Fruit fly (Drosophila melanogaster) whole organism, embryonic: ENCODE measurements around the gene slmb.

Source experiments
- Bgb ChIP-seq: fragments of 200-800 bp; sonication (Bioruptor generic); IDR thresholded peaks from 2 replicates; pipeline ENCODE4 v1.3.6; 2022; ENCODE audit warnings: missing biosample characterization, missing genetic modification characterization; ENCODE audit not compliant: partially characterized antibody
- CG1024 ChIP-seq: fragments of 200-800 bp; sonication (Bioruptor generic); IDR thresholded peaks from 2 replicates; pipeline ENCODE4 v1.3.6; 2022; ENCODE audit warnings: missing biosample characterization, missing genetic modification characterization
- CG10274 ChIP-seq: fragments of 200-800 bp; sonication (Bioruptor generic); optimal IDR thresholded peaks from 3 replicates; lab custom pipeline; 2017; ENCODE audit warnings: missing biosample characterization, mild to moderate bottlenecking, missing genetic modification characterization
- CG10565 ChIP-seq: fragments of 200-800 bp; sonication (Bioruptor generic); optimal IDR thresholded peaks from 3 replicates; lab custom pipeline; 2016; ENCODE audit warnings: missing biosample characterization, mild to moderate bottlenecking, missing genetic modification characterization
- CG10979 ChIP-seq: fragments of 200-800 bp; sonication (Bioruptor generic); optimal IDR thresholded peaks from 2 replicates; lab custom pipeline; 2018; ENCODE audit warnings: missing biosample characterization, mild to moderate bottlenecking, missing genetic modification characterization, moderate library complexity
- CG12071 ChIP-seq: fragments of 200-800 bp; sonication (Bioruptor generic); optimal IDR thresholded peaks from 3 replicates; lab custom pipeline; 2018; ENCODE audit warnings: missing biosample characterization, mild to moderate bottlenecking, missing genetic modification characterization
- CG14014 ChIP-seq: fragments of 200-800 bp; sonication (Bioruptor generic); IDR thresholded peaks from 2 replicates; pipeline ENCODE4 v1.3.6; 2022; ENCODE audit warnings: missing biosample characterization, missing genetic modification characterization
- CG15514 ChIP-seq: fragments of 200-800 bp; sonication (Bioruptor generic); optimal IDR thresholded peaks from 3 replicates; lab custom pipeline; 2017; ENCODE audit warnings: missing biosample characterization, missing genetic modification characterization, mild to moderate bottlenecking, moderate library complexity, missing genetic modification reagents
- CG16779 ChIP-seq: fragments of 200-800 bp; sonication (Bioruptor generic); IDR thresholded peaks from 2 replicates; pipeline ENCODE4 v1.3.6; 2022; ENCODE audit warnings: missing biosample characterization, missing genetic modification characterization
- CG17186 ChIP-seq: fragments of 200-800 bp; sonication (Bioruptor generic); optimal IDR thresholded peaks from 3 replicates; lab custom pipeline; 2017; ENCODE audit warnings: missing biosample characterization, missing genetic modification reagents, missing genetic modification characterization
- CG1792 ChIP-seq: fragments of 200-800 bp; sonication (Bioruptor generic); optimal IDR thresholded peaks from 2 replicates; lab custom pipeline; 2016; ENCODE audit warnings: missing biosample characterization, missing genetic modification characterization
- CG18599 ChIP-seq: fragments of 200-800 bp; sonication (Bioruptor generic); optimal IDR thresholded peaks from 3 replicates; lab custom pipeline; 2017; ENCODE audit warnings: missing biosample characterization, missing genetic modification characterization, mild to moderate bottlenecking, moderate library complexity, missing genetic modification reagents
- CG2889 ChIP-seq: fragments of 200-800 bp; sonication (Bioruptor generic); IDR thresholded peaks from 3 replicates; pipeline ENCODE4 v1.3.6; 2022; ENCODE audit warnings: missing biosample characterization, missing genetic modification characterization
- CG4424 ChIP-seq: fragments of 200-800 bp; sonication (Bioruptor generic); optimal IDR thresholded peaks from 3 replicates; lab custom pipeline; 2016; ENCODE audit warnings: missing biosample characterization, missing genetic modification characterization
- CG6683 ChIP-seq: fragments of 200-800 bp; sonication (Bioruptor generic); optimal IDR thresholded peaks from 2 replicates; lab custom pipeline; 2017; ENCODE audit warnings: missing biosample characterization, mild to moderate bottlenecking, missing genetic modification characterization, missing genetic modification reagents
- CG8281 ChIP-seq: fragments of 200-800 bp; sonication (Bioruptor generic); optimal IDR thresholded peaks from 2 replicates; lab custom pipeline; 2018; ENCODE audit warnings: missing biosample characterization, mild to moderate bottlenecking, missing genetic modification characterization, moderate library complexity
- CG8388 ChIP-seq: fragments of 200-800 bp; sonication (Bioruptor generic); optimal IDR thresholded peaks from 2 replicates; lab custom pipeline; 2019; ENCODE audit warnings: missing biosample characterization, mild to moderate bottlenecking, missing genetic modification characterization, moderate library complexity
- Drgx ChIP-seq: fragments of 200-800 bp; sonication (Bioruptor generic); IDR thresholded peaks from 2 replicates; pipeline ENCODE4 v1.3.6; 2022; ENCODE audit warnings: missing biosample characterization, missing genetic modification characterization
- Elba2 ChIP-seq: fragments of 200-800 bp; sonication (Bioruptor generic); optimal IDR thresholded peaks from 3 replicates; lab custom pipeline; 2016; ENCODE audit warnings: missing biosample characterization, missing genetic modification characterization
- Gug ChIP-seq: fragments of 200-800 bp; sonication (Bioruptor generic); IDR thresholded peaks from 4 replicates; pipeline ENCODE4 v1.3.6; 2022; ENCODE audit warnings: missing biosample characterization, missing genetic modification characterization
- Ravus ChIP-seq: fragments of 200-800 bp; sonication (Bioruptor generic); IDR thresholded peaks from 2 replicates; pipeline ENCODE4 v1.3.6; 2022; ENCODE audit warnings: missing biosample characterization, missing genetic modification characterization
- Rfx ChIP-seq: fragments of 200-800 bp; sonication (Bioruptor generic); IDR thresholded peaks from 2 replicates; pipeline ENCODE4 v1.3.6; 2022; ENCODE audit warnings: missing biosample characterization, missing genetic modification characterization
- Scr ChIP-seq: fragments of 200-800 bp; sonication (Bioruptor generic); IDR thresholded peaks from 2 replicates; pipeline ENCODE4 v1.3.6; 2022; ENCODE audit warnings: missing biosample characterization, missing genetic modification characterization; ENCODE audit not compliant: partially characterized antibody
- Sry-δ ChIP-seq: fragments of 200-800 bp; sonication (Bioruptor generic); optimal IDR thresholded peaks from 2 replicates; lab custom pipeline; 2016; ENCODE audit warnings: missing biosample characterization, missing genetic modification characterization
- YL-1 ChIP-seq: fragments of 200-800 bp; sonication (Bioruptor generic); optimal IDR thresholded peaks from 3 replicates; lab custom pipeline; 2017; ENCODE audit warnings: missing biosample characterization, mild to moderate bottlenecking, missing genetic modification characterization
- al ChIP-seq: fragments of 200-800 bp; sonication (Bioruptor generic); IDR thresholded peaks from 2 replicates; pipeline ENCODE4 v1.3.6; 2022; ENCODE audit warnings: missing biosample characterization, missing genetic modification characterization
- az2 ChIP-seq: fragments of 200-800 bp; sonication (Bioruptor generic); optimal IDR thresholded peaks from 3 replicates; lab custom pipeline; 2016; ENCODE audit warnings: missing biosample characterization, missing genetic modification characterization
- bbx ChIP-seq: fragments of 200-800 bp; sonication (Bioruptor generic); IDR thresholded peaks from 2 replicates; pipeline ENCODE4 v1.3.6; 2022; ENCODE audit warnings: missing biosample characterization, missing genetic modification characterization; ENCODE audit not compliant: partially characterized antibody
- ems ChIP-seq: fragments of 200-800 bp; sonication (Bioruptor generic); optimal IDR thresholded peaks from 3 replicates; lab custom pipeline; 2016; ENCODE audit warnings: missing biosample characterization, missing genetic modification characterization
- exex ChIP-seq: fragments of 200-800 bp; sonication (Bioruptor generic); optimal IDR thresholded peaks from 4 replicates; lab custom pipeline; 2018; ENCODE audit warnings: missing biosample characterization, mild to moderate bottlenecking, missing genetic modification characterization, moderate library complexity
- gcm2 ChIP-seq: fragments of 200-800 bp; sonication (Bioruptor generic); optimal IDR thresholded peaks from 2 replicates; lab custom pipeline; 2016; ENCODE audit warnings: missing biosample characterization, missing genetic modification characterization
- grn ChIP-seq: fragments of 200-800 bp; sonication (Bioruptor generic); optimal IDR thresholded peaks from 3 replicates; lab custom pipeline; 2017; ENCODE audit warnings: missing biosample characterization, missing genetic modification characterization
- hb ChIP-seq: fragments of 200-800 bp; sonication (Bioruptor generic); IDR thresholded peaks from 3 replicates; pipeline ENCODE4 v1.3.6; 2022; ENCODE audit warnings: missing biosample characterization, missing genetic modification characterization; ENCODE audit not compliant: partially characterized antibody
- jigr1 ChIP-seq: fragments of 200-800 bp; sonication (Bioruptor generic); IDR thresholded peaks from 3 replicates; pipeline ENCODE4 v1.3.6; 2022; ENCODE audit warnings: missing biosample characterization, missing genetic modification characterization
- jing ChIP-seq: fragments of 200-800 bp; sonication (Bioruptor generic); optimal IDR thresholded peaks from 2 replicates; lab custom pipeline; 2018; ENCODE audit warnings: missing biosample characterization, mild to moderate bottlenecking, missing genetic modification characterization
- lola ChIP-seq, 3 experiments: fragments of >200 bp in 2 of 3; fragments of 200-800 bp in 1 of 3; sonication (Bioruptor generic) in 1 of 3; optimal IDR thresholded peaks; 2 replicates each; lab custom pipeline; 2017 to 2019; ENCODE audit warnings: missing biosample characterization in 3 of 3, missing genetic modification characterization in 3 of 3, mild to moderate bottlenecking in 1 of 3, moderate library complexity in 1 of 3
- mam ChIP-seq: fragments of 200-800 bp; sonication (Bioruptor generic); optimal IDR thresholded peaks from 3 replicates; lab custom pipeline; 2016; ENCODE audit warnings: missing biosample characterization, missing genetic modification characterization
- nerfin-2 ChIP-seq: fragments of 200-800 bp; sonication (Bioruptor generic); IDR thresholded peaks from 2 replicates; pipeline ENCODE4 v1.3.6; 2022; ENCODE audit warnings: missing biosample characterization, missing genetic modification characterization; ENCODE audit not compliant: partially characterized antibody
- nmo ChIP-seq: fragments of 200-800 bp; sonication (Bioruptor generic); optimal IDR thresholded peaks from 2 replicates; lab custom pipeline; 2018; ENCODE audit warnings: missing biosample characterization, mild to moderate bottlenecking, missing genetic modification characterization, moderate library complexity
- pum ChIP-seq: fragments of 200-800 bp; sonication (Bioruptor generic); optimal IDR thresholded peaks from 2 replicates; lab custom pipeline; 2016; ENCODE audit warnings: missing biosample characterization, missing genetic modification characterization
- repo ChIP-seq: fragments of 200-800 bp; sonication (Bioruptor generic); optimal IDR thresholded peaks from 2 replicates; lab custom pipeline; 2016; ENCODE audit warnings: missing biosample characterization, missing genetic modification characterization
- schlank ChIP-seq: fragments of 200-800 bp; sonication (Bioruptor generic); optimal IDR thresholded peaks from 2 replicates; lab custom pipeline; 2018; ENCODE audit warnings: missing biosample characterization, mild to moderate bottlenecking, missing genetic modification characterization
- shn ChIP-seq: fragments of 200-800 bp; sonication (Bioruptor generic); optimal IDR thresholded peaks from 3 replicates; lab custom pipeline; 2016; ENCODE audit warnings: missing biosample characterization, missing genetic modification characterization
- stc ChIP-seq: fragments of 200-800 bp; sonication (Bioruptor generic); IDR thresholded peaks from 2 replicates; pipeline ENCODE4 v1.3.6; 2022; ENCODE audit warnings: missing biosample characterization, missing genetic modification characterization
- stwl ChIP-seq: fragments of 200-800 bp; sonication (Bioruptor generic); optimal IDR thresholded peaks from 3 replicates; lab custom pipeline; 2018; ENCODE audit warnings: missing biosample characterization, mild to moderate bottlenecking, missing genetic modification characterization, moderate library complexity
- sug ChIP-seq: fragments of 200-800 bp; optimal IDR thresholded peaks from 2 replicates; lab custom pipeline; 2019; ENCODE audit warnings: missing biosample characterization, mild to moderate bottlenecking, missing genetic modification characterization, moderate library complexity
- tio ChIP-seq: fragments of 200-800 bp; sonication (Bioruptor generic); optimal IDR thresholded peaks from 2 replicates; lab custom pipeline; 2017; ENCODE audit warnings: missing biosample characterization, missing genetic modification characterization, inconsistent platforms
- tx ChIP-seq: fragments of 200-800 bp; sonication (Bioruptor generic); optimal IDR thresholded peaks from 2 replicates; lab custom pipeline; 2016; ENCODE audit warnings: missing biosample characterization, missing genetic modification characterization
- zen ChIP-seq: fragments of 200-800 bp; sonication (Bioruptor generic); optimal IDR thresholded peaks from 3 replicates; lab custom pipeline; 2018; ENCODE audit warnings: missing biosample characterization, mild to moderate bottlenecking, missing genetic modification characterization, moderate library complexity
- zf30C ChIP-seq: fragments of 200-800 bp; sonication (Bioruptor generic); optimal IDR thresholded peaks from 3 replicates; lab custom pipeline; 2018; ENCODE audit warnings: missing biosample characterization, mild to moderate bottlenecking, missing genetic modification characterization

The slmb gene

DNA sequence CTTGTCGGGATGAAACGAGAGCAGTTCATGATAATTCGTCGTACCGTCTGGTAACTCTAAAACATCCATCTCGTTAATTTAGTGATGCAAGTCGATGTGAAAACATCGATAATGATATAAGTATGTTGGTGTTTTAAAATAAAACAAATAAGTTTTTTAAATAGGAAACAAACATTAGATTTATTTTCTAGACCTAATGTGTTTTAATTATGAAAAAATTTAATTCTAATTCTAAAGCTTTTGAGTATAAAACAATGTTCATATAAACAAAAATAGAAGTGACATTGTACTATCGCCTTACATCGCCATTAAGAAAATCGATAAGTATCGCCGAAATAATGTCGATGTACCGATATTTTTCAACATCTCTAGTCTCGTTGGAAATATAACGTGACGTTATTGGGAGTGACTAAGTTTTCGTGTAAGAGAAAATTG lies 16.2 kb downstream of the slmb start, which contains the start of gene Rab11 (continued):
- TF ChIP-seq schlank (tag; lab: Kevin White, UChicago) = no peak
- TF ChIP-seq jing (GFP tag; lab: Kevin White, UChicago) = no peak
- TF ChIP-seq CG16779 (GFP tag; lab: Robert Waterston, UW) = no peak
- no peak for TF ChIP-seq zf30C
- TF ChIP-seq nmo (GFP tag; lab: Kevin White, UChicago) = peak; percentile 75
- peak; percentile 79 for TF ChIP-seq nerfin-2 (GFP tag; lab: Robert Waterston, UW)
- peak; percentile 71 for TF ChIP-seq sug (tag; lab: Kevin White, UChicago)
- TF ChIP-seq tx (GFP tag; lab: Kevin White, UChicago) = peak; percentile 8
- peak; percentile 88 for TF ChIP-seq bbx (GFP tag; lab: Robert Waterston, UW)
- TF ChIP-seq grn (GFP tag; lab: Kevin White, UChicago) = no peak
- no peak for TF ChIP-seq CG6683 (GFP tag; lab: Kevin White, UChicago)
- TF ChIP-seq jigr1 (GFP tag; lab: Robert Waterston, UW) = peak; percentile 5; the same call in 1 of the 3 replicates
- peak; percentile 12 for TF ChIP-seq zen
- no peak for TF ChIP-seq Drgx (GFP tag; lab: Robert Waterston, UW)
- TF ChIP-seq CG15514 (GFP tag; lab: Kevin White, UChicago) = peak; percentile 58
- peak; percentile 27 for TF ChIP-seq CG4424 (GFP tag; lab: Kevin White, UChicago)
- TF ChIP-seq Bgb (GFP tag; lab: Robert Waterston, UW) = peak; percentile 91
- TF ChIP-seq exex (tag; lab: Kevin White, UChicago) = peak; percentile 51
- peak; percentile 21 for TF ChIP-seq CG8388 (GFP tag; lab: Kevin White, UChicago)
- TF ChIP-seq CG14014 = 0 out of 2 replicates have a peak, but pooled peaks have one; percentile 34
- TF ChIP-seq CG2889 = no peak
- peak; percentile 91 for TF ChIP-seq Sry-δ (GFP tag; lab: Kevin White, UChicago)
- TF ChIP-seq CG8281 = no peak
- no peak for TF ChIP-seq Ravus
- TF ChIP-seq stc (GFP tag; lab: Robert Waterston, UW) = no peak
- TF ChIP-seq CG17186 (GFP tag; lab: Kevin White, UChicago) = no peak
- peak; percentile 68 for TF ChIP-seq ems (GFP tag; lab: Kevin White, UChicago)
- no peak for TF ChIP-seq CG10274 (GFP tag; lab: Kevin White, UChicago)
- no peak for TF ChIP-seq repo (GFP tag; lab: Kevin White, UChicago)
- no peak for TF ChIP-seq gcm2 (GFP tag; lab: Kevin White, UChicago)
- no peak for TF ChIP-seq CG1024 (GFP tag; lab: Robert Waterston, UW)
- TF ChIP-seq pum (GFP tag; lab: Kevin White, UChicago) = peak; percentile 52
- TF ChIP-seq CG12071 = no peak
- peak; percentile 54 for TF ChIP-seq CG18599 (GFP tag; lab: Kevin White, UChicago)
- peak; percentile 94 for TF ChIP-seq Scr (GFP tag; lab: Robert Waterston, UW)
- peak; percentile 49 for TF ChIP-seq Rfx (GFP tag; lab: Robert Waterston, UW)
- TF ChIP-seq stwl (tag; lab: Kevin White, UChicago) = peak; percentile 69
- TF ChIP-seq CG10565 (GFP tag; lab: Kevin White, UChicago) = no peak
- TF ChIP-seq CG10979 (tag; lab: Kevin White, UChicago) = no peak
- peak in 1 of 3 experiments; percentile 56 for TF ChIP-seq lola (GFP tag; optimal IDR thresholded peaks at IDR 0.05; lab: Kevin White, UChicago)
- TF ChIP-seq mam (GFP tag; lab: Kevin White, UChicago) = peak; percentile 35
- no peak for TF ChIP-seq CG1792 (GFP tag; lab: Kevin White, UChicago)
- TF ChIP-seq Gug (GFP tag; lab: Robert Waterston, UW) = no peak
- peak; percentile 81 for TF ChIP-seq hb
- TF ChIP-seq al = peak; percentile 38; the same call in 1 of the 2 replicates
- no peak for TF ChIP-seq tio
- no peak for TF ChIP-seq Elba2 (GFP tag; lab: Kevin White, UChicago)
- TF ChIP-seq YL-1 = peak; percentile 76
- TF ChIP-seq az2 (GFP tag; lab: Kevin White, UChicago) = peak; percentile 53
- no peak for TF ChIP-seq shn (GFP tag; lab: Kevin White, UChicago)
